ENCODE assay signal across 6 worm cellular contexts in the genomic region with DNA sequence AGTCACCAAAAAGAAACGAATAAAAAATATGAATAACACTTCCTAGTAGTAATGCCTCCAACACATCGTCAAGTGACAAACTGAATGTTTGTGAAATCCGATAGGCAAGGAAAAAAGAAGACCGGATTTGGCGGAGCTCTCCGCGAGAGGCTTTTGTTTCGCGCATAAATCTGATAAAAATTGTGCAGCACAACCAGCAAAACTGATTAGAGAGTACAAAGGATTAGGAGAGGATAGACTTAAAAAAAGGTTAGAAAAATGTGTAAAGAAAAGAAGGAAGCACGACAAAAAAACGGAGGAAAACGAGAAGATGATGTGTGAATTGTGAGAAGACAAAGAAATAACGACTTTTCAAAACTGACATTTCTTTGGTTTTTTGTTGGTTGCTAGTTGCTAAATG.
A peak's percentile ranks its signal among the peaks of the same experiment; 100 is the strongest.
TF ChIP-seq lines count a peak whose summit lies in the region.

A gene (minus strand): TSS at position 147 of the 400 bp plus-strand sequence.

TF ChIP-seq in whole organism, L1 larva, 84 proteins besides CTCF, POLR2A, EP300 and RAD21:
- TF ChIP-seq nhr-84 (tag; optimal IDR thresholded peaks at IDR 0.05; lab: Kevin White, UChicago) = no peak
- no peak for TF ChIP-seq unc-130 (tag; optimal IDR thresholded peaks at IDR 0.05; lab: Kevin White, UChicago)
- TF ChIP-seq jun-1 (tag; optimal IDR thresholded peaks at IDR 0.05; lab: Kevin White, UChicago) = no peak
- peak; percentile 91 for TF ChIP-seq fkh-10 (GFP tag; optimal IDR thresholded peaks at IDR 0.05; lab: Kevin White, UChicago)
- no peak for TF ChIP-seq nhr-12 (tag; optimal IDR thresholded peaks at IDR 0.05; lab: Kevin White, UChicago)
- TF ChIP-seq ces-1 (GFP tag; optimal IDR thresholded peaks at IDR 0.05; lab: Kevin White, UChicago) = peak; percentile 57
- TF ChIP-seq lin-14 (GFP tag; optimal IDR thresholded peaks at IDR 0.05; lab: Kevin White, UChicago) = peak; percentile 62
- peak in 1 of 3 experiments; percentile 11 for TF ChIP-seq ceh-82 (tag; optimal IDR thresholded peaks at IDR 0.05; lab: Kevin White, UChicago)
- no peak for TF ChIP-seq ztf-11 (tag; optimal IDR thresholded peaks at IDR 0.05; lab: Kevin White, UChicago)

TF ChIP-seq in whole organism, L2 larva, 48 proteins besides CTCF, POLR2A, EP300 and RAD21:
- TF ChIP-seq egl-27 (tag; optimal IDR thresholded peaks at IDR 0.05; lab: Kevin White, UChicago) = no peak
- peak; percentile 10 for TF ChIP-seq C34F6.9 (tag; optimal IDR thresholded peaks at IDR 0.05; lab: Kevin White, UChicago)
- no peak for TF ChIP-seq sma-3 (GFP tag; optimal IDR thresholded peaks at IDR 0.05; lab: Kevin White, UChicago)
- no peak for TF ChIP-seq lin-39 (tag; optimal IDR thresholded peaks at IDR 0.05; lab: Kevin White, UChicago)

TF ChIP-seq in whole organism, L3 larva, 47 proteins besides CTCF, POLR2A, EP300 and RAD21:
- TF ChIP-seq fkh-2 (tag; optimal IDR thresholded peaks at IDR 0.05; lab: Kevin White, UChicago) (no peak), fkh-10 (GFP tag; optimal IDR thresholded peaks at IDR 0.05; lab: Kevin White, UChicago) (peak; percentile 66), tbx-2 (tag; optimal IDR thresholded peaks at IDR 0.05; lab: Kevin White, UChicago) (no peak), unc-62 (GFP tag; optimal IDR thresholded peaks at IDR 0.05; lab: Kevin White, UChicago) (no peak), lsy-12 (tag; optimal IDR thresholded peaks at IDR 0.05; lab: Kevin White, UChicago) (no peak), ceh-16 (tag; optimal IDR thresholded peaks at IDR 0.05; lab: Kevin White, UChicago) (no peak)

TF ChIP-seq in whole organism, L4 larva, 104 proteins besides CTCF, POLR2A, EP300 and RAD21 (continues in another document):
- TF ChIP-seq dpl-1 (GFP tag; optimal IDR thresholded peaks at IDR 0.05; lab: Kevin White, UChicago) = no peak
- TF ChIP-seq ZK546.5 (tag; optimal IDR thresholded peaks at IDR 0.05; lab: Kevin White, UChicago) = no peak
- no peak for TF ChIP-seq dmd-8 (GFP tag; IDR thresholded peaks at IDR 0.05; lab: Robert Waterston, UW)
- peak in 1 of 2 experiments; percentile 35 for TF ChIP-seq unc-62 (GFP tag; optimal IDR thresholded peaks at IDR 0.05 in 1 of 2; lab: Kevin White, UChicago)
- no peak for TF ChIP-seq unc-62 (tag; optimal IDR thresholded peaks at IDR 0.05; lab: Kevin White, UChicago)
- TF ChIP-seq lsy-2 (tag; optimal IDR thresholded peaks at IDR 0.05; lab: Kevin White, UChicago) = no peak
- no peak for TF ChIP-seq egl-43 (GFP tag; IDR thresholded peaks at IDR 0.05; lab: Robert Waterston, UW)
- no peak for TF ChIP-seq ceh-44 (GFP tag; IDR thresholded peaks at IDR 0.05; lab: Robert Waterston, UW)
- TF ChIP-seq nhr-102 (tag; optimal IDR thresholded peaks at IDR 0.05; lab: Kevin White, UChicago) = no peak
- TF ChIP-seq lin-15B (tag; optimal IDR thresholded peaks at IDR 0.05; lab: Kevin White, UChicago) = no peak
- TF ChIP-seq T26A8.4 (GFP tag; IDR thresholded peaks at IDR 0.05; lab: Robert Waterston, UW) = no peak
- TF ChIP-seq fos-1 (tag; optimal IDR thresholded peaks at IDR 0.05; lab: Kevin White, UChicago) = no peak
- TF ChIP-seq lin-29 (GFP tag; IDR thresholded peaks at IDR 0.05; lab: Robert Waterston, UW) = no peak
- TF ChIP-seq ceh-20 (GFP tag; IDR thresholded peaks at IDR 0.05; lab: Robert Waterston, UW) = no peak
- no peak for TF ChIP-seq F49E8.2 (tag; optimal IDR thresholded peaks at IDR 0.05; lab: Kevin White, UChicago; ENCODE audit: borderline replicate concordance)
- no peak for TF ChIP-seq ama-1 (optimal IDR thresholded peaks at IDR 0.05; lab: Kevin White, UChicago)
- 0 out of 2 replicates have a peak, but pooled peaks have one; percentile 14 for TF ChIP-seq ctbp-1 (GFP tag; IDR thresholded peaks at IDR 0.05; lab: Robert Waterston, UW)
- TF ChIP-seq lin-1 (GFP tag; IDR thresholded peaks at IDR 0.05; lab: Robert Waterston, UW) = no peak
- no peak for TF ChIP-seq daf-12 (tag; optimal IDR thresholded peaks at IDR 0.05; lab: Kevin White, UChicago)
- TF ChIP-seq F37D6.2 (tag; optimal IDR thresholded peaks at IDR 0.05; lab: Kevin White, UChicago) = no peak
- TF ChIP-seq fkh-10 (GFP tag; optimal IDR thresholded peaks at IDR 0.05; lab: Kevin White, UChicago) = peak; percentile 10
- no peak for TF ChIP-seq hlh-30 (tag; optimal IDR thresholded peaks at IDR 0.05; lab: Kevin White, UChicago; ENCODE audit: insufficient read depth)
- TF ChIP-seq duxl-1 (tag; optimal IDR thresholded peaks at IDR 0.05; lab: Kevin White, UChicago; ENCODE audit: poor library complexity) = no peak
- TF ChIP-seq php-3 (GFP tag; IDR thresholded peaks at IDR 0.05; lab: Robert Waterston, UW) = no peak

TF ChIP-seq in whole organism, late embryonic, 69 proteins besides CTCF, POLR2A, EP300 and RAD21:
- no peak for TF ChIP-seq pax-1 (tag; optimal IDR thresholded peaks at IDR 0.05; lab: Kevin White, UChicago)
- TF ChIP-seq unc-42 (tag; optimal IDR thresholded peaks at IDR 0.05; lab: Kevin White, UChicago) = peak; percentile 78
- TF ChIP-seq ahr-1 (tag; optimal IDR thresholded peaks at IDR 0.05; lab: Kevin White, UChicago) = no peak

TF ChIP-seq in whole organism, mixed stage, embryonic, 35 proteins besides CTCF, POLR2A, EP300 and RAD21:
- TF ChIP-seq lin-13 (tag; optimal IDR thresholded peaks at IDR 0.05; lab: Kevin White, UChicago) = no peak
- peak; percentile 72 for TF ChIP-seq ces-1 (GFP tag; optimal IDR thresholded peaks at IDR 0.05; lab: Kevin White, UChicago)
- TF ChIP-seq cnd-1 (tag; optimal IDR thresholded peaks at IDR 0.05; lab: Kevin White, UChicago) = no peak
- TF ChIP-seq zip-8 (tag; optimal IDR thresholded peaks at IDR 0.05; lab: Kevin White, UChicago) = no peak
- no peak for TF ChIP-seq ceh-39 (tag; optimal IDR thresholded peaks at IDR 0.05; lab: Kevin White, UChicago)
- no peak for TF ChIP-seq elt-3 (tag; optimal IDR thresholded peaks at IDR 0.05; lab: Kevin White, UChicago)
- TF ChIP-seq bed-3 (GFP tag; optimal IDR thresholded peaks at IDR 0.05; lab: Kevin White, UChicago) = no peak
- no peak for TF ChIP-seq sem-2 (GFP tag; optimal IDR thresholded peaks at IDR 0.05; lab: Kevin White, UChicago)
